Worm (Caenorhabditis elegans) whole organism, L2 larva: Measurements from ENCODE around the gene F28E10.1.

Source experiments
- C34F6.9 ChIP-seq: fragments of 150-350 bp; optimal IDR thresholded peaks from 2 replicates; lab custom pipeline; 2014; ENCODE audit warnings: missing biosample characterization, missing genetic modification characterization
- F13H6.1 ChIP-seq: sonication (generic microtip); optimal IDR thresholded peaks from 2 replicates; lab custom pipeline; 2016; ENCODE audit warnings: missing genetic modification characterization, missing compliant biosample characterization
- R02D3.7 ChIP-seq: fragments of 150-350 bp; optimal IDR thresholded peaks from 2 replicates; lab custom pipeline; 2014; ENCODE audit warnings: missing biosample characterization, missing genetic modification characterization
- ZK546.5 ChIP-seq: sonication (generic microtip); optimal IDR thresholded peaks from 2 replicates; lab custom pipeline; 2017; ENCODE audit warnings: missing biosample characterization, missing genetic modification characterization
- alr-1 ChIP-seq: fragments of 150-350 bp; optimal IDR thresholded peaks from 2 replicates; lab custom pipeline; 2014; ENCODE audit warnings: missing biosample characterization, missing genetic modification characterization
- aly-2 ChIP-seq: fragments of 150-350 bp; optimal IDR thresholded peaks from 2 replicates; lab custom pipeline; 2014; ENCODE audit warnings: missing biosample characterization, missing genetic modification characterization
- ama-1 ChIP-seq: fragments of 150-350 bp; optimal IDR thresholded peaks from 2 replicates; lab custom pipeline; 2018; ENCODE audit warnings: inconsistent platforms
- blmp-1 ChIP-seq: sonication (generic microtip); optimal IDR thresholded peaks from 2 replicates; lab custom pipeline; 2017; ENCODE audit warnings: missing genetic modification characterization, mild to moderate bottlenecking, missing compliant biosample characterization, antibody characterized with exemption, moderate library complexity; ENCODE audit not compliant: insufficient read depth
- ceh-82 ChIP-seq: fragments of 150-350 bp; optimal IDR thresholded peaks from 2 replicates; lab custom pipeline; 2014; ENCODE audit warnings: missing biosample characterization, missing genetic modification characterization
- crh-2 ChIP-seq: sonication (generic microtip); optimal IDR thresholded peaks from 2 replicates; lab custom pipeline; 2017; ENCODE audit warnings: missing biosample characterization, missing genetic modification characterization
- dmd-4 ChIP-seq: sonication (generic microtip); optimal IDR thresholded peaks from 2 replicates; lab custom pipeline; 2017; ENCODE audit warnings: missing biosample characterization, missing genetic modification characterization
- egl-27 ChIP-seq: sonication (generic microtip); optimal IDR thresholded peaks from 3 replicates; lab custom pipeline; 2017; ENCODE audit warnings: missing biosample characterization, missing genetic modification reagents, missing genetic modification characterization
- elt-1 ChIP-seq: fragments of 150-350 bp; optimal IDR thresholded peaks from 2 replicates; lab custom pipeline; 2014; ENCODE audit warnings: missing biosample characterization, missing genetic modification characterization
- elt-3 ChIP-seq: sonication (generic microtip); optimal IDR thresholded peaks from 2 replicates; lab custom pipeline; 2017; ENCODE audit warnings: missing biosample characterization, missing genetic modification characterization
- lin-11 ChIP-seq: fragments of 150-350 bp; sonication (generic microtip); optimal IDR thresholded peaks from 2 replicates; lab custom pipeline; 2014; ENCODE audit warnings: missing biosample characterization, missing genetic modification characterization, inconsistent platforms, mixed read lengths
- lin-13 ChIP-seq: fragments of 150-350 bp; optimal IDR thresholded peaks from 2 replicates; lab custom pipeline; 2014; ENCODE audit warnings: missing biosample characterization, missing genetic modification reagents, missing genetic modification characterization
- lin-39 ChIP-seq: fragments of 150-350 bp; optimal IDR thresholded peaks from 2 replicates; lab custom pipeline; 2014; ENCODE audit warnings: missing biosample characterization, missing genetic modification reagents, missing genetic modification characterization
- lsy-2 ChIP-seq, 2 experiments: fragments of 150-350 bp in 1 of 2; sonication (generic microtip) in 1 of 2; optimal IDR thresholded peaks; 2 replicates each; lab custom pipeline; 2014 to 2017; ENCODE audit warnings: missing biosample characterization in 2 of 2, missing genetic modification characterization in 2 of 2
- mbf-1 ChIP-seq: sonication (generic microtip); optimal IDR thresholded peaks from 2 replicates; lab custom pipeline; 2017; ENCODE audit warnings: missing biosample characterization, missing genetic modification characterization
- mdl-1 ChIP-seq, 2 experiments: fragments of 150-350 bp in 1 of 2; sonication (generic microtip) in 1 of 2; optimal IDR thresholded peaks; 2 replicates each; lab custom pipeline; 2017; ENCODE audit warnings: missing biosample characterization in 2 of 2, missing genetic modification characterization in 2 of 2
- nhr-11 ChIP-seq: fragments of 150-350 bp; optimal IDR thresholded peaks from 2 replicates; lab custom pipeline; 2014; ENCODE audit warnings: missing biosample characterization, missing genetic modification characterization
- nhr-129 ChIP-seq: fragments of 150-350 bp; optimal IDR thresholded peaks from 2 replicates; lab custom pipeline; 2014; ENCODE audit warnings: missing biosample characterization, missing genetic modification characterization
- nhr-23 ChIP-seq: fragments of 150-350 bp; optimal IDR thresholded peaks from 2 replicates; lab custom pipeline; 2014; ENCODE audit warnings: missing biosample characterization, missing genetic modification reagents, missing genetic modification characterization
- nhr-25 ChIP-seq: fragments of 150-350 bp; sonication (generic microtip); optimal IDR thresholded peaks from 3 replicates; lab custom pipeline; 2014; ENCODE audit warnings: missing biosample characterization, missing genetic modification characterization
- nhr-6 ChIP-seq: fragments of 150-350 bp; optimal IDR thresholded peaks from 2 replicates; lab custom pipeline; 2014; ENCODE audit warnings: missing biosample characterization, missing genetic modification characterization
- sem-4 ChIP-seq: fragments of 150-350 bp; optimal IDR thresholded peaks from 2 replicates; lab custom pipeline; 2014; ENCODE audit warnings: missing biosample characterization, missing genetic modification reagents, missing genetic modification characterization
- sma-3 ChIP-seq: sonication (generic microtip); optimal IDR thresholded peaks from 2 replicates; lab custom pipeline; 2016; ENCODE audit warnings: missing genetic modification reagents, missing genetic modification characterization, missing compliant biosample characterization
- sma-9 ChIP-seq, 2 experiments: fragments of 150-350 bp in 1 of 2; sonication (generic microtip) in 1 of 2; optimal IDR thresholded peaks; 2 replicates each; lab custom pipeline; 2014 to 2016; ENCODE audit warnings: missing genetic modification characterization in 2 of 2, mild to moderate bottlenecking in 1 of 2, missing biosample characterization in 1 of 2, missing compliant biosample characterization in 1 of 2, missing genetic modification reagents in 1 of 2, moderate library complexity in 1 of 2
- snpc-4 ChIP-seq: fragments of 150-350 bp; optimal IDR thresholded peaks from 2 replicates; lab custom pipeline; 2014; ENCODE audit warnings: missing biosample characterization, missing genetic modification characterization
- unc-39 ChIP-seq: fragments of 150-350 bp; optimal IDR thresholded peaks from 2 replicates; lab custom pipeline; 2014; ENCODE audit warnings: missing biosample characterization, missing genetic modification characterization
- unc-55 ChIP-seq: fragments of 150-350 bp; sonication (generic microtip); optimal IDR thresholded peaks from 3 replicates; lab custom pipeline; 2014; ENCODE audit warnings: missing biosample characterization, missing genetic modification reagents, missing genetic modification characterization
- unc-62 ChIP-seq: fragments of 150-350 bp; optimal IDR thresholded peaks from 2 replicates; lab custom pipeline; 2014; ENCODE audit warnings: missing biosample characterization, missing genetic modification reagents, missing genetic modification characterization
- zag-1 ChIP-seq: fragments of 150-350 bp; optimal IDR thresholded peaks from 2 replicates; lab custom pipeline; 2014; ENCODE audit warnings: missing biosample characterization, missing genetic modification characterization
- ztf-4 ChIP-seq: fragments of 150-350 bp; optimal IDR thresholded peaks from 2 replicates; lab custom pipeline; 2014; ENCODE audit warnings: missing biosample characterization, missing genetic modification characterization

Gene F28E10.1

DNA sequence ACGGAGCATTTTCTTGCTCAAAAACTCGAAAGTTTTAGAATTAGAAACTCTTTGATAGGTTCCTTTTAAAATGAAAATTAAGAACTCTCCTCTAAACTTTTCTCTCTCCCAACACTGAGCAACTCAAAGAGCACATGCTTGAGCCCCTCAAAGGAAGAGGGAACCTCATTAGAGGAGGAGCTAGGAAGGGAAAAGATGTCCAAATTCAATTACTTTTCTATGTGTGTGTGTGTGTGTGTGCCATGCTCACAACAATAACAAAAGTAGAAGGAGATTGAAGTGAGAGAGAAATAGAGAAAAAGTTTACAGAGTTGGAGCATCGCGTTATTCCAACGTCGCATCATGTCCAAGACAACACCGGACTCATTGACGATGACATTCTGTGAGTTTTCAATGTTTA is 17.4 kb downstream of the F28E10.1 start:
- no peak for TF ChIP-seq snpc-4 (tag; lab: Kevin White, UChicago)
- TF ChIP-seq mdl-1 (tag; optimal IDR thresholded peaks at IDR 0.05; lab: Kevin White, UChicago), result peak in 1 of 2 experiments; percentile 63
- TF ChIP-seq lsy-2 (tag; optimal IDR thresholded peaks at IDR 0.05; lab: Kevin White, UChicago), result peak in 1 of 2 experiments; percentile 48
- TF ChIP-seq C34F6.9, result peak; percentile 54
- no peak for TF ChIP-seq R02D3.7 (tag; lab: Kevin White, UChicago)
- TF ChIP-seq F13H6.1 (tag; lab: Kevin White, UChicago), result no peak
- TF ChIP-seq nhr-25 (tag; lab: Kevin White, UChicago), result no peak
- TF ChIP-seq unc-39 (tag; lab: Kevin White, UChicago), result no peak
- TF ChIP-seq elt-3, result no peak
- TF ChIP-seq alr-1 (tag; lab: Kevin White, UChicago), result no peak
- TF ChIP-seq sma-9 (GFP tag; optimal IDR thresholded peaks at IDR 0.05; lab: Kevin White, UChicago), result peak; percentile 18
- TF ChIP-seq sma-9 (tag; optimal IDR thresholded peaks at IDR 0.05; lab: Kevin White, UChicago), result no peak
- no peak for TF ChIP-seq ztf-4 (tag; lab: Kevin White, UChicago)
- peak; percentile 6 for TF ChIP-seq nhr-6 (tag; lab: Kevin White, UChicago)
- no peak for TF ChIP-seq mbf-1
- peak; percentile 53 for TF ChIP-seq zag-1 (tag; lab: Kevin White, UChicago)
- no peak for TF ChIP-seq nhr-11 (tag; lab: Kevin White, UChicago)
- peak; percentile 58 for TF ChIP-seq nhr-129 (tag; lab: Kevin White, UChicago)
- no peak for TF ChIP-seq nhr-23 (tag; lab: Kevin White, UChicago)
- TF ChIP-seq sem-4 (tag; lab: Kevin White, UChicago), result peak; percentile 76
- TF ChIP-seq sma-3 (GFP tag; lab: Kevin White, UChicago), result no peak
- no peak for TF ChIP-seq aly-2
- TF ChIP-seq elt-1 (tag; lab: Kevin White, UChicago), result no peak
- no peak for TF ChIP-seq lin-39
- no peak for TF ChIP-seq egl-27 (tag; lab: Kevin White, UChicago)
- TF ChIP-seq, all 48 proteins: peak for 8

DNA sequence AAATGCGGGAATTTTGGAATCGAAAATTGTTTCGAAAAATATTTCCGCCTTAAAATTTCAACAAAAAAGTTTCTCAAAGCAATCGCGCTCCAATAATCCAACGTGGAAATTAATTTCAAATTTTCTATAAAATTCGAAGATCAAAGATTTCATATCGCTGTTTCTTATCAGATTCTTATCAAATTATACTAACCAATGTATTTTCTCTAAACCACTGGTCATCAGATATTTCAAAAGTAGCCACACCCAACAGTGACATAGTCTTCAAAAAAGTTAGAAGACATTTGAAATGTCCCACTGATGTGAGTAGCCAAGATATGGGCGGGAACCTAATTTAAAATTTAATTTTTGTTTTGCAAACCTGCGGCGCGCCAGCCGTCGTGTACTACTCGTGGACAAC is 18.9 kb downstream of the F28E10.1 start:
- no peak for TF ChIP-seq lsy-2 (tag; optimal IDR thresholded peaks at IDR 0.05; lab: Kevin White, UChicago)
- no peak for TF ChIP-seq unc-55 (GFP tag; lab: Kevin White, UChicago)
- TF ChIP-seq sma-9 (GFP tag; optimal IDR thresholded peaks at IDR 0.05; lab: Kevin White, UChicago), result no peak
- no peak for TF ChIP-seq sma-9 (tag; optimal IDR thresholded peaks at IDR 0.05; lab: Kevin White, UChicago)
- no peak for TF ChIP-seq lin-11
- TF ChIP-seq unc-62 (GFP tag; lab: Kevin White, UChicago), result no peak
- no peak for TF ChIP-seq zag-1 (tag; lab: Kevin White, UChicago)
- no peak for TF ChIP-seq sem-4 (tag; lab: Kevin White, UChicago)
- TF ChIP-seq nhr-6 (tag; lab: Kevin White, UChicago), result no peak
- TF ChIP-seq F13H6.1 (tag; lab: Kevin White, UChicago), result no peak
- TF ChIP-seq ZK546.5, result no peak
- TF ChIP-seq mbf-1, result no peak
- no peak for TF ChIP-seq crh-2 (tag; lab: Kevin White, UChicago)
- no peak for TF ChIP-seq blmp-1 (tag; lab: Kevin White, UChicago)
- no peak for TF ChIP-seq dmd-4 (tag; lab: Kevin White, UChicago)
- no peak for TF ChIP-seq ama-1 (lab: Kevin White, UChicago)

DNA sequence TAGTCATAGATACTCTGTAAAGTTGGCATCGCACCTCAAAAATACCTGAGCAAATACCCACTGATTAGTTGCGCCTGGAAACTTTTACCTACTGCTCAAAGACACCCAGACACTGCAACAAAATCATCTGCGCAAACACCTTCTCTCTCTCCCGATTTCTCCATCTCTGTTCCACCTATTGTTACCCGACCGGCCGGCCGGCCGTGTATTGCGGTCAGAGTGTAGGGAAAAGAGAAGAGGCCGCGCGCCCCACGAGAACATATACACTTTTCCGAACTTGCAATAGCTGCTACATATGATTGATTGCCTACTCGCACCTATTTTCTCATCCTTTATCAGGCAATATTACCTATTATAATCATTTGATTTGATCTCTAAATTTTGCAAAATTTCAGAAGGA is 19.8 kb downstream of the F28E10.1 start:
- TF ChIP-seq F13H6.1 (tag; lab: Kevin White, UChicago), result no peak
- TF ChIP-seq ceh-82 (tag; lab: Kevin White, UChicago), result no peak
- TF ChIP-seq, all 48 proteins: peak for 0

DNA sequence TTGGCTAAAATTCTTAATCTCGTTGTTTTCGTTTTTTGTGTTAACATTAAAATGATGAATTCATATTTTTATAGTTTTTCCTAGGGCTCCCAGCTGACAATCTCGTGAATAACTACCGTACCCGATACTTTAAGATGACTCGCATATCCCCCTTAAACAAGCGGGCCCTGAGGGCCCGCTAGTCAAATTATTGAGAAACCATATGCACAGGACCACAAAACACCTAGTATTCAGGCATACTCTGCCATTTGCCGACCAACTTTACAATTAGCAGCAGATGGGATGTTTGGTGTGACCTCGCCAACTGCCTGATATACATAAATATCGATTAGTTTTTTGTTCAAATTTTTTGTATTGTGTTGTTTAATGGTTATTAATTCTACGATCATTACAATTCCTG is 28.2 kb downstream of the F28E10.1 start, which contains the start of gene F19C7.3:
TSS of gene F19C7.3 (plus strand) at position 301 of the 400 bp plus-strand sequence.
- TF ChIP-seq lsy-2 (tag; optimal IDR thresholded peaks at IDR 0.05; lab: Kevin White, UChicago) (no peak), lin-13 (GFP tag; lab: Kevin White, UChicago) (no peak), C34F6.9 (no peak), ceh-82 (tag; lab: Kevin White, UChicago) (no peak), ama-1 (lab: Kevin White, UChicago) (no peak), dmd-4 (tag; lab: Kevin White, UChicago) (no peak), mbf-1 (no peak)
